Worm (Caenorhabditis elegans): ENCODE data around the gene pqn-15.

ce11 chrX:4303200-4303599, 3.6 kb downstream of the pqn-15 start:
- no peak for TF ChIP-seq unc-62 (GFP tag; optimal IDR thresholded peaks at IDR 0.05)
- no peak for TF ChIP-seq cebp-2 (GFP tag; IDR thresholded peaks at IDR 0.05)
- TF ChIP-seq mxl-1 (tag; optimal IDR thresholded peaks at IDR 0.05) = no peak
- no peak for TF ChIP-seq nhr-80 (tag; optimal IDR thresholded peaks at IDR 0.05)
- TF ChIP-seq dpl-1 (GFP tag; optimal IDR thresholded peaks at IDR 0.05) = no peak
- TF ChIP-seq madf-6 (GFP tag; IDR thresholded peaks at IDR 0.05) = no peak
- no peak for TF ChIP-seq die-1 (tag; optimal IDR thresholded peaks at IDR 0.05)
- TF ChIP-seq ama-1 (optimal IDR thresholded peaks at IDR 0.05) = no peak
- no peak for TF ChIP-seq ama-1 (GFP tag; optimal IDR thresholded peaks at IDR 0.05)
- no peak for TF ChIP-seq hlh-12 (tag; optimal IDR thresholded peaks at IDR 0.05)
- TF ChIP-seq tbp1 (GFP tag; optimal IDR thresholded peaks at IDR 0.05) = no peak
- TF ChIP-seq ZK185.1 (tag; optimal IDR thresholded peaks at IDR 0.05; ENCODE audit: poor library complexity, severe bottlenecking) = no peak
